Worm (Caenorhabditis elegans): Measurements from ENCODE around the gene srz-16.

DNA sequence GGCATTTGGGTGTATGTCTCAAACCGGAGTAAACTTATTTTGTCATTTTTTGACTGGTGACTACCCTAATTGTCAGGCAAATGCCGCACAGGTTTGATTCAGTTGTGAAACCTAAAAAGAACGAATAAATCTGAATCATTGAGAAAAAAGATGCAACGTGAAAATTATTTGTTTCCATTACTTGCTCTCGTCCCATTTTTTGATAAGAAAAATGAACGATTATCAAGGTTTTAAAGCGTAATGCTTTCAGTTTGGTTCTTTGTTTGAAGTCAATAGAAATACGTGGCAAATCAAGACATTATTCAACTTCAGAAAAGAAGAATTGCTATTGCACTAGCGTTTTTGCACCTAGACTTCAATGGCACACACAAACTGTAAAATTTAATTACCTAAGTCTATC lies 26.1 kb upstream of the srz-16 start, which contains the start of gene Y113G7B.12:
- no peak for TF ChIP-seq him-1 (tag; optimal IDR thresholded peaks at IDR 0.05)
- TF ChIP-seq dao-5 (tag; optimal IDR thresholded peaks at IDR 0.05) = no peak

All from whole organism, L4/young adult.